Worm (Caenorhabditis elegans) whole organism, L4 larva: ENCODE data around the gene xbx-1.

Experiments
- D1046.2 ChIP-seq: fragments of 200-800 bp; sonication (Bioruptor generic); IDR thresholded peaks from 2 replicates; pipeline ENCODE4 v1.3.6; 2022; ENCODE audit warnings: missing genetic modification characterization, missing compliant biosample characterization
- F26F4.8 ChIP-seq: fragments of 200-800 bp; sonication (Bioruptor generic); conservative IDR thresholded peaks from 2 replicates; pipeline ENCODE4 v1.3.6; 2022; ENCODE audit warnings: missing genetic modification characterization, missing compliant biosample characterization
- F49E8.2 ChIP-seq: sonication (generic microtip); optimal IDR thresholded peaks from 2 replicates; lab custom pipeline; 2016; ENCODE audit warnings: missing compliant biosample characterization, mild to moderate bottlenecking, missing genetic modification characterization, borderline replicate concordance
- T20F7.1 ChIP-seq: fragments of 200-800 bp; sonication (Bioruptor generic); optimal IDR thresholded peaks from 2 replicates; lab custom pipeline; 2018; ENCODE audit warnings: mild to moderate bottlenecking, missing genetic modification characterization, missing compliant biosample characterization
- Y48G9A.11 ChIP-seq: fragments of 200-800 bp; sonication (Bioruptor generic); IDR thresholded peaks from 2 replicates; pipeline ENCODE4 v1.3.6; 2022; ENCODE audit warnings: missing genetic modification reagents, missing genetic modification characterization, missing compliant biosample characterization
- Y5F2A.4 ChIP-seq: fragments of 200-800 bp; sonication (Bioruptor generic); optimal IDR thresholded peaks from 2 replicates; lab custom pipeline; 2018; ENCODE audit warnings: mild to moderate bottlenecking, missing genetic modification characterization, missing compliant biosample characterization
- ZK546.5 ChIP-seq, 2 experiments: sonication (generic microtip); optimal IDR thresholded peaks; 2 replicates each; lab custom pipeline; 2017; ENCODE audit warnings: missing biosample characterization in 2 of 2, missing genetic modification characterization in 2 of 2
- aha-1 ChIP-seq: fragments of 150-350 bp; peaks from one replicate; lab custom pipeline; 2014; ENCODE audit warnings: missing biosample characterization, missing genetic modification characterization
- aly-2 ChIP-seq: sonication (generic microtip); optimal IDR thresholded peaks from 2 replicates; lab custom pipeline; 2018; ENCODE audit warnings: missing biosample characterization, missing genetic modification characterization
- ama-1 ChIP-seq: fragments of 150-350 bp; optimal IDR thresholded peaks from 2 replicates; lab custom pipeline; 2014; ENCODE audit warnings: inconsistent platforms, mixed read lengths
- arid-1 ChIP-seq: fragments of 200-800 bp; sonication (Bioruptor generic); conservative IDR thresholded peaks from 2 replicates; pipeline ENCODE4 v1.3.6; 2022; ENCODE audit warnings: missing genetic modification reagents, missing genetic modification characterization, missing compliant biosample characterization
- attf-4 ChIP-seq: sonication (generic microtip); optimal IDR thresholded peaks from 3 replicates; lab custom pipeline; 2017; ENCODE audit warnings: missing biosample characterization, missing genetic modification characterization
- ceh-28 ChIP-seq: fragments of 150-350 bp; optimal IDR thresholded peaks from 2 replicates; lab custom pipeline; 2014; ENCODE audit warnings: missing biosample characterization, missing genetic modification reagents, missing genetic modification characterization
- ceh-32 ChIP-seq: sonication (generic microtip); optimal IDR thresholded peaks from 2 replicates; lab custom pipeline; 2016; ENCODE audit warnings: mild to moderate bottlenecking, missing genetic modification characterization, missing compliant biosample characterization; ENCODE audit not compliant: poor library complexity
- ceh-82 ChIP-seq: sonication (generic microtip); optimal IDR thresholded peaks from 2 replicates; lab custom pipeline; 2017; ENCODE audit warnings: missing biosample characterization, missing genetic modification characterization
- ces-1 ChIP-seq: fragments of 150-350 bp; sonication (generic microtip); optimal IDR thresholded peaks from 4 replicates; lab custom pipeline; 2014; ENCODE audit warnings: missing biosample characterization, missing genetic modification reagents, missing genetic modification characterization
- ctbp-1 ChIP-seq: fragments of 200-800 bp; sonication (Bioruptor generic); IDR thresholded peaks from 2 replicates; pipeline ENCODE4 v1.3.6; 2022; ENCODE audit warnings: missing genetic modification reagents, missing genetic modification characterization, missing compliant biosample characterization
- daf-12 ChIP-seq: fragments of 150-350 bp; optimal IDR thresholded peaks from 2 replicates; lab custom pipeline; 2014; ENCODE audit warnings: missing biosample characterization, missing genetic modification reagents, missing genetic modification characterization
- daf-16 ChIP-seq, 3 experiments: sonication (generic microtip); optimal IDR thresholded peaks; 2 replicates each; lab custom pipeline; 2016 to 2017; ENCODE audit warnings: missing genetic modification characterization in 3 of 3, missing genetic modification reagents in 3 of 3, mild to moderate bottlenecking in 2 of 3, missing compliant biosample characterization in 2 of 3, missing biosample characterization in 1 of 3, moderate library complexity in 1 of 3
- dve-1 ChIP-seq: sonication (generic microtip); optimal IDR thresholded peaks from 2 replicates; lab custom pipeline; 2017; ENCODE audit warnings: antibody characterized with exemption, mild to moderate bottlenecking, missing genetic modification characterization, missing compliant biosample characterization; ENCODE audit not compliant: insufficient read depth
- egl-43 ChIP-seq: fragments of 200-800 bp; sonication (Bioruptor generic); IDR thresholded peaks from 2 replicates; pipeline ENCODE4 v1.3.6; 2022; ENCODE audit warnings: missing genetic modification reagents, missing genetic modification characterization, missing compliant biosample characterization
- fos-1 ChIP-seq: fragments of 150-350 bp; optimal IDR thresholded peaks from 2 replicates; lab custom pipeline; 2014; ENCODE audit warnings: missing biosample characterization, missing genetic modification characterization
- hlh-30 ChIP-seq: sonication (generic microtip); optimal IDR thresholded peaks from 2 replicates; lab custom pipeline; 2017; ENCODE audit warnings: antibody characterized with exemption, mild to moderate bottlenecking, missing genetic modification characterization, missing compliant biosample characterization; ENCODE audit not compliant: insufficient read depth
- hmg-1.1 ChIP-seq: fragments of 200-800 bp; sonication (Bioruptor generic); IDR thresholded peaks from 2 replicates; pipeline ENCODE4 v1.3.6; 2022; ENCODE audit warnings: missing genetic modification reagents, missing genetic modification characterization, missing compliant biosample characterization
- lin-13 ChIP-seq: fragments of 150-350 bp; optimal IDR thresholded peaks from 2 replicates; lab custom pipeline; 2014; ENCODE audit warnings: missing biosample characterization, missing genetic modification reagents, missing genetic modification characterization
- lin-29 ChIP-seq: fragments of 200-800 bp; sonication (Bioruptor generic); IDR thresholded peaks from 2 replicates; pipeline ENCODE4 v1.3.6; 2022; ENCODE audit warnings: missing genetic modification reagents, missing genetic modification characterization, missing compliant biosample characterization
- lin-38 ChIP-seq: fragments of 200-800 bp; sonication (Bioruptor generic); IDR thresholded peaks from 2 replicates; pipeline ENCODE4 v1.3.6; 2022; ENCODE audit warnings: missing genetic modification reagents, missing genetic modification characterization, missing compliant biosample characterization
- madf-5 ChIP-seq, 2 experiments: fragments of 200-800 bp; sonication (Bioruptor generic); IDR thresholded peaks; 2 replicates each; pipeline ENCODE4 v1.3.6; 2022; ENCODE audit warnings: missing compliant biosample characterization in 2 of 2, missing genetic modification characterization in 2 of 2
- mdl-1 ChIP-seq, 2 experiments: fragments of 150-350 bp in 1 of 2; sonication (generic microtip) in 1 of 2; optimal IDR thresholded peaks; 2 replicates each; lab custom pipeline; 2014 to 2017; ENCODE audit warnings: missing biosample characterization in 2 of 2, missing genetic modification characterization in 2 of 2
- mep-1 ChIP-seq: fragments of 150-350 bp; sonication (generic microtip); optimal IDR thresholded peaks from 3 replicates; lab custom pipeline; 2014; ENCODE audit warnings: missing biosample characterization, missing genetic modification characterization
- mes-2 ChIP-seq: sonication (generic microtip); optimal IDR thresholded peaks from 2 replicates; lab custom pipeline; 2016; ENCODE audit warnings: missing genotype, mild to moderate bottlenecking, missing genetic modification characterization, missing compliant biosample characterization; ENCODE audit not compliant: poor library complexity, severe bottlenecking
- nhr-25 ChIP-seq: sonication (generic microtip); optimal IDR thresholded peaks from 2 replicates; lab custom pipeline; 2017; ENCODE audit warnings: missing genetic modification characterization, mild to moderate bottlenecking, missing compliant biosample characterization, antibody characterized with exemption, moderate library complexity, borderline replicate concordance; ENCODE audit not compliant: insufficient read depth
- nhr-41 ChIP-seq: fragments of 200-800 bp; sonication (Bioruptor generic); IDR thresholded peaks from 2 replicates; pipeline ENCODE4 v1.3.6; 2022; ENCODE audit warnings: missing genetic modification reagents, missing genetic modification characterization, missing compliant biosample characterization
- nhr-48 ChIP-seq: sonication (generic microtip); optimal IDR thresholded peaks from 2 replicates; lab custom pipeline; 2016; ENCODE audit warnings: mild to moderate bottlenecking, missing genetic modification characterization, missing compliant biosample characterization
- saeg-2 ChIP-seq: fragments of 200-800 bp; sonication (Bioruptor generic); IDR thresholded peaks from 2 replicates; pipeline ENCODE4 v1.3.6; 2022; ENCODE audit warnings: missing genetic modification reagents, missing genetic modification characterization, missing compliant biosample characterization
- skn-1 ChIP-seq: fragments of 150-350 bp; optimal IDR thresholded peaks from 2 replicates; lab custom pipeline; 2014; ENCODE audit warnings: missing biosample characterization, missing genetic modification characterization
- snpc-1.2 ChIP-seq: fragments of 200-800 bp; sonication (Bioruptor generic); IDR thresholded peaks from 2 replicates; pipeline ENCODE4 v1.3.6; 2022; ENCODE audit warnings: missing genetic modification reagents, missing genetic modification characterization, missing compliant biosample characterization
- snpc-4 ChIP-seq: fragments of 150-350 bp; optimal IDR thresholded peaks from 2 replicates; lab custom pipeline; 2014; ENCODE audit warnings: missing biosample characterization, missing genetic modification characterization
- spr-1 ChIP-seq: sonication (generic microtip); optimal IDR thresholded peaks from 2 replicates; lab custom pipeline; 2016; ENCODE audit warnings: mild to moderate bottlenecking, missing genetic modification characterization, missing compliant biosample characterization
- tag-97 ChIP-seq: fragments of 200-800 bp; sonication (Bioruptor generic); IDR thresholded peaks from 2 replicates; pipeline ENCODE4 v1.3.6; 2022; ENCODE audit warnings: missing genetic modification characterization, missing compliant biosample characterization
- unc-39 ChIP-seq: sonication (generic microtip); optimal IDR thresholded peaks from 2 replicates; lab custom pipeline; 2017; ENCODE audit warnings: missing biosample characterization, missing genetic modification characterization
- unc-62 ChIP-seq, 3 experiments: fragments of 150-350 bp in 1 of 3; sonication (generic microtip); optimal IDR thresholded peaks in 2 of 3; peaks in 1 of 3; 1 replicate in 1 of 3; 2 replicates in 2 of 3; lab custom pipeline; 2014 to 2017; ENCODE audit warnings: missing biosample characterization in 3 of 3, missing genetic modification characterization in 3 of 3, missing genetic modification reagents in 3 of 3, missing genotype in 1 of 3
- zag-1 ChIP-seq: fragments of 150-350 bp; optimal IDR thresholded peaks from 2 replicates; lab custom pipeline; 2014; ENCODE audit warnings: missing biosample characterization, missing genetic modification characterization
- zfp-3 ChIP-seq: fragments of 200-800 bp; sonication (Bioruptor generic); conservative IDR thresholded peaks from 2 replicates; pipeline ENCODE4 v1.3.6; 2022; ENCODE audit warnings: missing genetic modification reagents, missing genetic modification characterization, missing compliant biosample characterization

Gene xbx-1

DNA sequence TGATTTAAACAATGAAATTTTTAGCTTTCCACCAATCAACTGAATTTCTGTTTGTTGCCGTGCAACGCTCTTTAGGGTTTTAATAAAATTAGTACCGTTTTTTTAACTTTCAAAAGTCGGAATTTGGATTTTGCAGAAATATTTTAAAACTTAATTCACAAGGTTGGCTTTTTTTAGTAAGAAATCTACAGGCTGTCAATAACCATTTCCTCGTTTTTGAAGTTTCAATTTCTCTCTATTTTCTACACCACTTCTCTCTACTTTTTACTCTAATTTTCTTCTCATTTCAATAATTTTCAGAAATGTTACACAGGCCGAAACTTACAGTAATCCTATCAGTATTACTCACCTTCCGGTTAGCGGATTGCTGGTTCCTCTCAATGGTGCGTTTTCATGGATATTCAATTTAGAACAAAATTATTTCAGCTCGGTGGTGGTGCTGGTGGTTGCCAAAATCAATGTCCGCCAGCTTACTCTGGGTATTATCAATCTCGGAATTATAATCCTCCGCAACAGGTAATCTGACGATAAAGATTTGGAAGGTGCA is 1.8 kb upstream of the xbx-1 start, which contains the start of the genes grd-12 and F02D8.1:
grd-12 (plus strand) TSS at position 301 of the 547 bp plus-strand sequence.
F02D8.1 (minus strand) TSS at position 497 of the 547 bp plus-strand sequence.
- TF ChIP-seq attf-4 (tag; lab: Kevin White, UChicago) (no peak), spr-1 (no peak), zfp-3 (no peak), lin-38 (GFP tag; lab: Robert Waterston, UW) (no peak), D1046.2 (GFP tag; lab: Robert Waterston, UW) (no peak), lin-29 (GFP tag; lab: Robert Waterston, UW) (no peak), snpc-1.2 (GFP tag; lab: Robert Waterston, UW) (no peak), hmg-1.1 (no peak), egl-43 (GFP tag; lab: Robert Waterston, UW) (no peak), ama-1 (no peak), nhr-41 (GFP tag; lab: Robert Waterston, UW) (no peak), Y48G9A.11 (no peak), F49E8.2 (tag; lab: Kevin White, UChicago) (no peak), mes-2 (tag; lab: Kevin White, UChicago) (no peak)

- TF ChIP-seq unc-62 (GFP tag; optimal IDR thresholded peaks at IDR 0.05 in 1 of 2; lab: Kevin White, UChicago) (peak in 1 of 2 experiments; percentile 26), unc-62 (tag; optimal IDR thresholded peaks at IDR 0.05; lab: Kevin White, UChicago) (no peak), snpc-4 (no peak), mep-1 (tag; lab: Kevin White, UChicago) (no peak)
These were observed 4.6 kb downstream of the xbx-1 start, which contains the start of gene F02D8.4 for ce11 chrV:14984593-14984992. Gene F02D8.4, plus strand, starts transcription at chrV:14984893.

ce11 chrV:14990843-14991242 is 10.8 kb downstream of the xbx-1 start, which contains the start of the genes cdt-2 and T01C3.2:
Gene cdt-2, minus strand, starts transcription at chrV:14991126.
Gene T01C3.2, plus strand, starts transcription at chrV:14991168.
- TF ChIP-seq daf-12 (no peak), tag-97 (GFP tag; lab: Robert Waterston, UW) (no peak), madf-5 (GFP tag; IDR thresholded peaks at IDR 0.05; lab: Robert Waterston, UW) (no peak), snpc-4 (no peak), zfp-3 (no peak), mdl-1 (tag; optimal IDR thresholded peaks at IDR 0.05; lab: Kevin White, UChicago) (no peak), hlh-30 (tag; lab: Kevin White, UChicago) (no peak), nhr-48 (no peak), zag-1 (tag; lab: Kevin White, UChicago) (no peak), nhr-41 (GFP tag; lab: Robert Waterston, UW) (no peak), ctbp-1 (no peak), mes-2 (tag; lab: Kevin White, UChicago) (peak; percentile 51), ces-1 (GFP tag; lab: Kevin White, UChicago) (no peak), ceh-32 (tag; lab: Kevin White, UChicago) (no peak), ama-1 (no peak), dve-1 (tag; lab: Kevin White, UChicago) (peak; percentile 31), fos-1 (no peak), ZK546.5 (tag; optimal IDR thresholded peaks at IDR 0.05; lab: Kevin White, UChicago) (no peak), Y5F2A.4 (GFP tag; lab: Kevin White, UChicago) (no peak), egl-43 (GFP tag; lab: Robert Waterston, UW) (no peak), skn-1 (no peak), lin-38 (GFP tag; lab: Robert Waterston, UW) (peak; percentile 48), nhr-25 (tag; lab: Kevin White, UChicago) (no peak), Y48G9A.11 (peak; percentile 93), ceh-28 (tag; lab: Kevin White, UChicago) (no peak), lin-13 (no peak), unc-39 (tag; lab: Kevin White, UChicago) (no peak), lin-29 (GFP tag; lab: Robert Waterston, UW) (no peak), snpc-1.2 (GFP tag; lab: Robert Waterston, UW) (no peak), aly-2 (no peak), daf-16 (GFP tag; optimal IDR thresholded peaks at IDR 0.05; lab: Kevin White, UChicago) (no peak), daf-16 (tag; optimal IDR thresholded peaks at IDR 0.05; lab: Kevin White, UChicago) (peak; percentile 32), unc-62 (GFP tag; optimal IDR thresholded peaks at IDR 0.05 in 1 of 2; lab: Kevin White, UChicago) (no peak), unc-62 (tag; optimal IDR thresholded peaks at IDR 0.05; lab: Kevin White, UChicago) (no peak), F26F4.8 (GFP tag; lab: Robert Waterston, UW) (no peak), arid-1 (GFP tag; lab: Robert Waterston, UW) (no peak), T20F7.1 (GFP tag; lab: Kevin White, UChicago) (peak; percentile 95), aha-1 (no peak), saeg-2 (no peak), ceh-82 (tag; lab: Kevin White, UChicago) (no peak)
